Fruit fly (Drosophila melanogaster): ENCODE results near the gene CG12171.

- no peak for TF ChIP-seq fd85E (GFP tag; optimal IDR thresholded peaks at IDR 0.05)
- TF ChIP-seq CG32006 (GFP tag; optimal IDR thresholded peaks at IDR 0.05): no peak
- TF ChIP-seq lz (GFP tag; optimal IDR thresholded peaks at IDR 0.05): peak; percentile 36
- no peak for TF ChIP-seq Eip93F (GFP tag; optimal IDR thresholded peaks at IDR 0.05)
- peak; percentile 22 for TF ChIP-seq CG31627 (GFP tag; optimal IDR thresholded peaks at IDR 0.05)
- TF ChIP-seq CG6276 (GFP tag; optimal IDR thresholded peaks at IDR 0.05): no peak
- no peak for TF ChIP-seq CG6854 (GFP tag; optimal IDR thresholded peaks at IDR 0.05)
- no peak for TF ChIP-seq CG16779 (tag; optimal IDR thresholded peaks at IDR 0.05)
- TF ChIP-seq esn (GFP tag; optimal IDR thresholded peaks at IDR 0.05): no peak
- no peak for TF ChIP-seq Lpt (GFP tag; optimal IDR thresholded peaks at IDR 0.05)
Measured at dm6 chr3R:5659829-5660197, 26.4 kb downstream of the CG12171 start, which contains the start of gene CG2182.

All from whole organism, prepupa.